Fruit fly (Drosophila melanogaster): ENCODE results near the gene LManI.

LManI gene

DNA sequence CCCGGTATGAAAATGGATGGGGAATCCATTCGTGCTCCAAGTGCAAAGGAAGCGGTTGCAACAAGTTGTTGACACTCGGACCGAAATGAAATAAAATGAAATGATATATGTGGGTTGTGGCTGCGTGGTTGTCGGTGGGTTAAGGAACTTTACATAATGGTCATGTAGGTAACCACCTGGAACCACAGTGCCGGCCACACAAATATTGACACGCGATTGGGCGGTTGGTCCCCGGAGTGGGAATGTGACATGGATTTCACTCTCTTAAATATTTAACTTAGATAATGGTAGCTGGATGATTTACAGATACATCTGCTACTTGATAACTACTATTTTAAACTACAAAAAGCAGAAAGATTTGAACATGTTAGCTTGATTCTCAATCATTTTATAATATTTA is 47.9 kb upstream of the LManI start (continued):
- peak; percentile 32 for TF ChIP-seq CG7987 (GFP tag; optimal IDR thresholded peaks at IDR 0.05)
- TF ChIP-seq HLH3B (GFP tag; IDR thresholded peaks at IDR 0.05) = peak; percentile 10; the same call in 1 of the 2 replicates
- peak; percentile 22 for TF ChIP-seq CG2875 (GFP tag; optimal IDR thresholded peaks at IDR 0.05)
- TF ChIP-seq D19A (tag; optimal IDR thresholded peaks at IDR 0.05) = peak; percentile 43
- peak; percentile 56 for TF ChIP-seq ac (GFP tag; optimal IDR thresholded peaks at IDR 0.05)
- TF ChIP-seq MTF-1 (GFP tag; optimal IDR thresholded peaks at IDR 0.05; ENCODE audit: borderline replicate concordance) = peak; percentile 65
- no peak for TF ChIP-seq CG14860 (GFP tag; IDR thresholded peaks at IDR 0.05; ENCODE audit: partially characterized antibody)
- TF ChIP-seq CG2202 (tag; optimal IDR thresholded peaks at IDR 0.05) = peak; percentile 69
- TF ChIP-seq unpg (GFP tag; optimal IDR thresholded peaks at IDR 0.05) = peak; percentile 34
- no peak for TF ChIP-seq CG7271 (tag; optimal IDR thresholded peaks at IDR 0.05)
- TF ChIP-seq pb (GFP tag; optimal IDR thresholded peaks at IDR 0.05) = no peak
- TF ChIP-seq CG5180 (GFP tag; optimal IDR thresholded peaks at IDR 0.05) = peak; percentile 3
- no peak for TF ChIP-seq shn (GFP tag; optimal IDR thresholded peaks at IDR 0.05)
- peak; percentile 27 for TF ChIP-seq CG7745 (tag; optimal IDR thresholded peaks at IDR 0.05)
- TF ChIP-seq CG33557 (GFP tag; optimal IDR thresholded peaks at IDR 0.05) = peak; percentile 87
- no peak for TF ChIP-seq zf30C (GFP tag; optimal IDR thresholded peaks at IDR 0.05)
- TF ChIP-seq gcm (GFP tag; optimal IDR thresholded peaks at IDR 0.05) = peak; percentile 8
- no peak for TF ChIP-seq CG2889 (GFP tag; IDR thresholded peaks at IDR 0.05)
- TF ChIP-seq h (optimal IDR thresholded peaks at IDR 0.05) = no peak

DNA sequence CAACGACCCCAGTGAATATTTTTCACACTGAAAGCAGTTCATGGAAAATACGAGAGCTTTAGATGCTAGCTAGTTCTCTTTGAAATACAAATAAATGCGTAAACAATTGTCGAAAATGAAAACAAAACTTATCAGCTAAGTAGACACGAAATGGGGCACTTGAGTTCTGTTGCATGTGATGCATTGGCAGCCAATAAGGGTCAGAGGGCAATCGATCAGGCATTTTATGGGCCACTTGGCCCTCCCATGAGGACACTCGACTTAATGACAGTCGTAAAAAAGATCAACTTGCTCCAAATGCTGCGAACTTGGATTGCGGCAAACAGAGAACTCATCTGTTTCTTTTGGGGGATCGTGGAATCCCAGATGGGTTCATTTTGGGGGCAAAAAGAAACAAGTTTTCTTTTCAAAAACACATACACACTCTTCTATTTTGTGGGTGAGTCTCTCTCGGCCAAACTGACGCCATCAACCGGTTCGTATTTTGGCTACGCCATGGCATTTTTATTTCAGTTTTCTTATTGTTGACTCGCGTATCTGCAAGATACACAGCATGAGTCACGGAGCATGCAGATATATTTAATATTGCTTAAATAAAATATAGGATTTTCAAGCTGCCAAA is 46.4 kb upstream of the LManI start:
- TF ChIP-seq trem (tag; optimal IDR thresholded peaks at IDR 0.05) = no peak
- TF ChIP-seq sc (optimal IDR thresholded peaks at IDR 0.05) = no peak
- TF ChIP-seq sc (GFP tag; optimal IDR thresholded peaks at IDR 0.05) = no peak
- TF ChIP-seq CG7786 (GFP tag; optimal IDR thresholded peaks at IDR 0.05) = no peak
- TF ChIP-seq CG6175 (GFP tag; IDR thresholded peaks at IDR 0.05) = 0 out of 3 replicates have a peak, but pooled peaks have one; percentile 12
- TF ChIP-seq nerfin-1 (tag; optimal IDR thresholded peaks at IDR 0.05) = no peak
- no peak for TF ChIP-seq usp (GFP tag; optimal IDR thresholded peaks at IDR 0.05)
- no peak for TF ChIP-seq Deaf1 (tag; optimal IDR thresholded peaks at IDR 0.05)
- TF ChIP-seq CG9609 (GFP tag; optimal IDR thresholded peaks at IDR 0.05) = no peak
- no peak for TF ChIP-seq Myb (GFP tag; optimal IDR thresholded peaks at IDR 0.05)
- TF ChIP-seq grn (GFP tag; optimal IDR thresholded peaks at IDR 0.05) = no peak
- no peak for TF ChIP-seq CkIIα-i1 (GFP tag; IDR thresholded peaks at IDR 0.05)
- TF ChIP-seq Neu2 (GFP tag; optimal IDR thresholded peaks at IDR 0.05; ENCODE audit: borderline replicate concordance) = no peak
- no peak for TF ChIP-seq Aef1 (GFP tag; IDR thresholded peaks at IDR 0.05)
- 0 out of 2 replicates have a peak, but pooled peaks have one; percentile 46 for TF ChIP-seq CG31224 (GFP tag; IDR thresholded peaks at IDR 0.05)
- no peak for TF ChIP-seq CG4854 (GFP tag; optimal IDR thresholded peaks at IDR 0.05)
- TF ChIP-seq ems (GFP tag; optimal IDR thresholded peaks at IDR 0.05) = no peak
- TF ChIP-seq zfh1 (GFP tag; IDR thresholded peaks at IDR 0.05) = no peak
- TF ChIP-seq CG13424 (tag; optimal IDR thresholded peaks at IDR 0.05) = no peak
- no peak for TF ChIP-seq CG8359 (GFP tag; optimal IDR thresholded peaks at IDR 0.05; ENCODE audit: borderline replicate concordance)
- TF ChIP-seq Ets97D (GFP tag; optimal IDR thresholded peaks at IDR 0.05) = no peak
- TF ChIP-seq CG12769 (tag; optimal IDR thresholded peaks at IDR 0.05) = peak; percentile 28
- TF ChIP-seq scrt (GFP tag; optimal IDR thresholded peaks at IDR 0.05) = no peak
- TF ChIP-seq CG3407 (GFP tag; optimal IDR thresholded peaks at IDR 0.05) = no peak
- no peak for TF ChIP-seq CG2678 (tag; optimal IDR thresholded peaks at IDR 0.05)
- TF ChIP-seq kah (GFP tag; optimal IDR thresholded peaks at IDR 0.05) = peak; percentile 22
- TF ChIP-seq rib (GFP tag; IDR thresholded peaks at IDR 0.05) = 0 out of 2 replicates have a peak, but pooled peaks have one; percentile 27
- no peak for TF ChIP-seq Jarid2 (GFP tag; optimal IDR thresholded peaks at IDR 0.05)
- TF ChIP-seq CG1647 (GFP tag; optimal IDR thresholded peaks at IDR 0.05) = no peak
- TF ChIP-seq BtbVII (GFP tag; optimal IDR thresholded peaks at IDR 0.05) = peak; percentile 34
- TF ChIP-seq CG4707 (GFP tag; optimal IDR thresholded peaks at IDR 0.05) = no peak

All from whole organism, embryonic.